Worm (Caenorhabditis elegans) whole organism, late embryonic: ENCODE results near the gene D1054.3.

Source experiments
- ama-1 ChIP-seq: fragments of 150-350 bp; optimal IDR thresholded peaks from 2 replicates; lab custom pipeline; 2014
- hlh-8 ChIP-seq: sonication (generic microtip); optimal IDR thresholded peaks from 2 replicates; lab custom pipeline; 2016; ENCODE audit warnings: missing genotype, missing genetic modification characterization, missing compliant biosample characterization
- lim-6 ChIP-seq: sonication (generic microtip); optimal IDR thresholded peaks from 2 replicates; lab custom pipeline; 2016; ENCODE audit warnings: missing genetic modification characterization, missing compliant biosample characterization
- nhr-11 ChIP-seq: fragments of 150-350 bp; optimal IDR thresholded peaks from 2 replicates; lab custom pipeline; 2014; ENCODE audit warnings: missing biosample characterization, missing genetic modification characterization
- pax-1 ChIP-seq: fragments of 150-350 bp; optimal IDR thresholded peaks from 2 replicates; lab custom pipeline; 2014; ENCODE audit warnings: missing biosample characterization, missing genetic modification characterization
- pqm-1 ChIP-seq: sonication (generic microtip); optimal IDR thresholded peaks from 2 replicates; lab custom pipeline; 2016; ENCODE audit warnings: missing genetic modification characterization, missing compliant biosample characterization
- unc-3 ChIP-seq, 2 experiments: fragments of 200-800 bp in 1 of 2; sonication (Bioruptor generic) in 1 of 2; sonication (generic microtip) in 1 of 2; conservative IDR thresholded peaks in 1 of 2; optimal IDR thresholded peaks in 1 of 2; 2 replicates each; pipeline versions ENCODE4 v1.3.6 to Lab custom; 2016 to 2022; ENCODE audit warnings: missing compliant biosample characterization in 2 of 2, missing genetic modification characterization in 2 of 2, missing genetic modification reagents in 1 of 2

- TF ChIP-seq pqm-1 (tag; lab: Kevin White, UChicago) (no peak), lim-6 (tag; lab: Kevin White, UChicago) (no peak), nhr-11 (no peak), ama-1 (no peak), unc-3 (GFP tag; conservative IDR thresholded peaks at IDR 0.05; lab: Robert Waterston, UW) (no peak), unc-3 (tag; optimal IDR thresholded peaks at IDR 0.05; lab: Kevin White, UChicago) (no peak), pax-1 (tag; lab: Kevin White, UChicago) (no peak), hlh-8 (no peak)
These were observed 29.9 kb downstream of the D1054.3 start, which contains the start of gene D1054.18 for ce11 chrV:10801154-10801553.
